Fruit fly (Drosophila melanogaster) whole organism, prepupa: Measurements from ENCODE around the gene Herp.

Experiments
- Blimp-1 ChIP-seq: fragments of 200-800 bp; sonication (Bioruptor generic); optimal IDR thresholded peaks from 3 replicates; lab custom pipeline; 2017; ENCODE audit warnings: missing biosample characterization, missing genetic modification characterization, mild to moderate bottlenecking, moderate library complexity, missing genetic modification reagents
- CG10631 ChIP-seq: fragments of 200-800 bp; sonication (Bioruptor generic); optimal IDR thresholded peaks from 2 replicates; lab custom pipeline; 2016; ENCODE audit warnings: missing biosample characterization, missing genetic modification characterization
- CG10669 ChIP-seq: fragments of 200-800 bp; sonication (Bioruptor generic); optimal IDR thresholded peaks from 3 replicates; lab custom pipeline; 2018; ENCODE audit warnings: missing biosample characterization, mild to moderate bottlenecking, missing genetic modification characterization, moderate library complexity
- CG11294 ChIP-seq: fragments of 200-800 bp; sonication (Bioruptor generic); IDR thresholded peaks from 2 replicates; pipeline ENCODE4 v1.3.6; 2022; ENCODE audit warnings: missing biosample characterization, missing genetic modification characterization
- CG11902 ChIP-seq: fragments of 200-800 bp; sonication (Bioruptor generic); optimal IDR thresholded peaks from 3 replicates; lab custom pipeline; 2016; ENCODE audit warnings: missing biosample characterization, missing genetic modification characterization
- CG15336 ChIP-seq: fragments of 200-800 bp; sonication (Bioruptor generic); IDR thresholded peaks from 2 replicates; pipeline ENCODE4 v1.3.6; 2022; ENCODE audit warnings: missing biosample characterization, missing genetic modification characterization
- CG1621 ChIP-seq: fragments of 200-800 bp; sonication (Bioruptor generic); optimal IDR thresholded peaks from 3 replicates; lab custom pipeline; 2018; ENCODE audit warnings: missing biosample characterization, mild to moderate bottlenecking, missing genetic modification characterization
- CG16779 ChIP-seq: fragments of 200-800 bp; sonication (Bioruptor generic); optimal IDR thresholded peaks from 3 replicates; lab custom pipeline; 2017; ENCODE audit warnings: missing biosample characterization, mild to moderate bottlenecking, missing genetic modification characterization
- CG3032 ChIP-seq: fragments of 200-800 bp; optimal IDR thresholded peaks from 2 replicates; lab custom pipeline; 2019; ENCODE audit warnings: missing biosample characterization, mild to moderate bottlenecking, missing genetic modification characterization, moderate library complexity
- CG31627 ChIP-seq: fragments of 200-800 bp; sonication (Bioruptor generic); optimal IDR thresholded peaks from 3 replicates; lab custom pipeline; 2016; ENCODE audit warnings: missing biosample characterization, missing genetic modification characterization
- CG32006 ChIP-seq: fragments of 200-800 bp; sonication (Bioruptor generic); optimal IDR thresholded peaks from 3 replicates; lab custom pipeline; 2017; ENCODE audit warnings: missing biosample characterization, mild to moderate bottlenecking, missing genetic modification characterization
- CG4318 ChIP-seq: fragments of 200-800 bp; sonication (Bioruptor generic); optimal IDR thresholded peaks from 3 replicates; lab custom pipeline; 2017; ENCODE audit warnings: missing biosample characterization, mild to moderate bottlenecking, missing genetic modification characterization
- CG6163 ChIP-seq: fragments of 200-800 bp; sonication (Bioruptor generic); IDR thresholded peaks from 3 replicates; pipeline ENCODE4 v1.3.6; 2022; ENCODE audit warnings: missing biosample characterization, missing genetic modification characterization
- CG6276 ChIP-seq: fragments of 200-800 bp; sonication (Bioruptor generic); optimal IDR thresholded peaks from 2 replicates; lab custom pipeline; 2017; ENCODE audit warnings: missing biosample characterization, mild to moderate bottlenecking, missing genetic modification characterization
- CG6792 ChIP-seq: fragments of 200-800 bp; sonication (Bioruptor generic); optimal IDR thresholded peaks from 3 replicates; lab custom pipeline; 2016; ENCODE audit warnings: missing biosample characterization, missing genetic modification characterization
- CG6808 ChIP-seq: fragments of 200-800 bp; sonication (Bioruptor generic); optimal IDR thresholded peaks from 3 replicates; lab custom pipeline; 2017; ENCODE audit warnings: missing biosample characterization, missing genetic modification characterization, mild to moderate bottlenecking, moderate library complexity, missing genetic modification reagents
- CG6854 ChIP-seq: fragments of 200-800 bp; sonication (Bioruptor generic); optimal IDR thresholded peaks from 2 replicates; lab custom pipeline; 2017; ENCODE audit warnings: missing biosample characterization, mild to moderate bottlenecking, missing genetic modification characterization
- CG8119 ChIP-seq: fragments of 200-800 bp; sonication (Bioruptor generic); IDR thresholded peaks from 3 replicates; pipeline ENCODE4 v1.3.6; 2022; ENCODE audit warnings: missing biosample characterization, missing genetic modification characterization
- CG8319 ChIP-seq: fragments of 200-800 bp; sonication (Bioruptor generic); optimal IDR thresholded peaks from 3 replicates; lab custom pipeline; 2016; ENCODE audit warnings: missing biosample characterization, missing genetic modification characterization
- CG8632 ChIP-seq: fragments of 200-800 bp; sonication (Bioruptor generic); optimal IDR thresholded peaks from 3 replicates; lab custom pipeline; 2016; ENCODE audit warnings: missing biosample characterization, missing genetic modification characterization
- CG9139 ChIP-seq: fragments of 200-800 bp; sonication (Bioruptor generic); optimal IDR thresholded peaks from 3 replicates; lab custom pipeline; 2017; ENCODE audit warnings: missing biosample characterization, mild to moderate bottlenecking, missing genetic modification characterization
- Eip75B ChIP-seq: fragments of 200-800 bp; sonication (Bioruptor generic); optimal IDR thresholded peaks from 3 replicates; lab custom pipeline; 2016; ENCODE audit warnings: missing biosample characterization, missing genetic modification characterization
- Eip78C ChIP-seq: fragments of 200-800 bp; sonication (Bioruptor generic); peaks from one replicate; lab custom pipeline; 2016; ENCODE audit warnings: missing biosample characterization, missing genetic modification characterization
- Eip93F ChIP-seq: fragments of 200-800 bp; sonication (Bioruptor generic); optimal IDR thresholded peaks from 2 replicates; lab custom pipeline; 2016; ENCODE audit warnings: missing biosample characterization, mild to moderate bottlenecking, missing genetic modification characterization
- Ets96B ChIP-seq: fragments of 200-800 bp; optimal IDR thresholded peaks from 2 replicates; lab custom pipeline; 2019; ENCODE audit warnings: missing biosample characterization, mild to moderate bottlenecking, missing genetic modification characterization, moderate library complexity
- Gug ChIP-seq: fragments of 200-800 bp; sonication (Bioruptor generic); IDR thresholded peaks from 2 replicates; pipeline ENCODE4 v1.3.6; 2022; ENCODE audit warnings: missing biosample characterization, missing genetic modification characterization
- Hr38 ChIP-seq: sonication (Bioruptor generic); optimal IDR thresholded peaks from 2 replicates; lab custom pipeline; 2016; ENCODE audit warnings: missing biosample characterization, missing genetic modification characterization
- Hr39 ChIP-seq: fragments of 200-800 bp; sonication (Bioruptor generic); optimal IDR thresholded peaks from 2 replicates; lab custom pipeline; 2016; ENCODE audit warnings: missing biosample characterization, missing genetic modification characterization
- Hr4 ChIP-seq: fragments of 200-800 bp; sonication (Bioruptor generic); optimal IDR thresholded peaks from 3 replicates; lab custom pipeline; 2016; ENCODE audit warnings: missing biosample characterization, missing genetic modification characterization
- Lpt ChIP-seq: fragments of 200-800 bp; sonication (Bioruptor generic); optimal IDR thresholded peaks from 3 replicates; lab custom pipeline; 2016; ENCODE audit warnings: missing biosample characterization, missing genetic modification characterization
- Met ChIP-seq: fragments of 200-800 bp; sonication (Bioruptor generic); optimal IDR thresholded peaks from 3 replicates; lab custom pipeline; 2016; ENCODE audit warnings: missing biosample characterization, missing genetic modification characterization
- OdsH ChIP-seq: fragments of 200-800 bp; sonication (Bioruptor generic); optimal IDR thresholded peaks from 3 replicates; lab custom pipeline; 2016; ENCODE audit warnings: missing biosample characterization, missing genetic modification characterization
- Sox102F ChIP-seq: fragments of 200-800 bp; sonication (Bioruptor generic); optimal IDR thresholded peaks from 2 replicates; lab custom pipeline; 2016; ENCODE audit warnings: missing biosample characterization, mild to moderate bottlenecking, missing genetic modification characterization
- Sox14 ChIP-seq: fragments of 200-800 bp; sonication (Bioruptor generic); optimal IDR thresholded peaks from 3 replicates; lab custom pipeline; 2016; ENCODE audit warnings: missing biosample characterization, missing genetic modification characterization
- Sox15 ChIP-seq: fragments of 200-800 bp; sonication (Bioruptor generic); optimal IDR thresholded peaks from 3 replicates; lab custom pipeline; 2016; ENCODE audit warnings: missing biosample characterization, missing genetic modification characterization
- achi ChIP-seq: fragments of 200-800 bp; sonication (Bioruptor generic); optimal IDR thresholded peaks from 3 replicates; lab custom pipeline; 2016; ENCODE audit warnings: missing biosample characterization, missing genetic modification characterization
- acj6 ChIP-seq: fragments of 200-800 bp; sonication (Bioruptor generic); optimal IDR thresholded peaks from 3 replicates; lab custom pipeline; 2016; ENCODE audit warnings: missing biosample characterization, missing genetic modification characterization
- cyc ChIP-seq: fragments of 200-800 bp; sonication (Bioruptor generic); optimal IDR thresholded peaks from 3 replicates; lab custom pipeline; 2016; ENCODE audit warnings: missing biosample characterization, missing genetic modification characterization
- dac ChIP-seq: fragments of 200-800 bp; sonication (Bioruptor generic); optimal IDR thresholded peaks from 2 replicates; lab custom pipeline; 2017; ENCODE audit warnings: missing biosample characterization, mild to moderate bottlenecking, missing genetic modification characterization
- dsx ChIP-seq: fragments of 200-800 bp; optimal IDR thresholded peaks from 3 replicates; lab custom pipeline; 2019; ENCODE audit warnings: missing biosample characterization, mild to moderate bottlenecking, missing genetic modification characterization, moderate library complexity; ENCODE audit not compliant: poor library complexity, severe bottlenecking
- eg ChIP-seq: fragments of 200-800 bp; sonication (Bioruptor generic); IDR thresholded peaks from 3 replicates; pipeline ENCODE4 v1.3.6; 2022; ENCODE audit warnings: missing biosample characterization, missing genetic modification characterization
- esn ChIP-seq: fragments of 200-800 bp; sonication (Bioruptor generic); optimal IDR thresholded peaks from 2 replicates; lab custom pipeline; 2016; ENCODE audit warnings: missing biosample characterization, mild to moderate bottlenecking, missing genetic modification characterization, moderate library complexity
- fd59A ChIP-seq: fragments of 200-800 bp; sonication (Bioruptor generic); optimal IDR thresholded peaks from 2 replicates; lab custom pipeline; 2017; ENCODE audit warnings: missing biosample characterization, mild to moderate bottlenecking, missing genetic modification characterization, missing genetic modification reagents
- fkh ChIP-seq: fragments of 200-800 bp; sonication (Bioruptor generic); optimal IDR thresholded peaks from 3 replicates; lab custom pipeline; 2017; ENCODE audit warnings: missing biosample characterization, mild to moderate bottlenecking, missing genetic modification characterization, moderate library complexity
- lz ChIP-seq: fragments of 200-800 bp; sonication (Bioruptor generic); optimal IDR thresholded peaks from 3 replicates; lab custom pipeline; 2016; ENCODE audit warnings: missing biosample characterization, missing genetic modification characterization
- net ChIP-seq: fragments of 200-800 bp; sonication (Bioruptor generic); optimal IDR thresholded peaks from 3 replicates; lab custom pipeline; 2016; ENCODE audit warnings: missing biosample characterization, missing genetic modification characterization
- pdm3 ChIP-seq: fragments of 200-800 bp; sonication (Bioruptor generic); optimal IDR thresholded peaks from 3 replicates; lab custom pipeline; 2016; ENCODE audit warnings: missing biosample characterization, missing genetic modification characterization
- salr ChIP-seq, 2 experiments: fragments of 200-800 bp; sonication (Bioruptor generic); optimal IDR thresholded peaks; 3 replicates each; lab custom pipeline; 2016 to 2018; ENCODE audit warnings: missing biosample characterization in 2 of 2, missing genetic modification characterization in 2 of 2, mild to moderate bottlenecking in 1 of 2
- spab ChIP-seq: fragments of 200-800 bp; sonication (Bioruptor generic); optimal IDR thresholded peaks from 2 replicates; lab custom pipeline; 2017; ENCODE audit warnings: missing biosample characterization, mild to moderate bottlenecking, missing genetic modification characterization, missing genetic modification reagents
- ss ChIP-seq, 2 experiments: fragments of 200-800 bp; sonication (Bioruptor generic); optimal IDR thresholded peaks; 2 replicates in 1 of 2; 3 replicates in 1 of 2; lab custom pipeline; 2017 to 2018; ENCODE audit warnings: mild to moderate bottlenecking in 2 of 2, missing biosample characterization in 2 of 2, missing genetic modification characterization in 2 of 2, moderate library complexity in 1 of 2
- svp ChIP-seq: fragments of 200-800 bp; sonication (Bioruptor generic); peaks from one replicate; lab custom pipeline; 2016; ENCODE audit warnings: missing biosample characterization, missing genetic modification characterization
- topi ChIP-seq: fragments of 200-800 bp; sonication (Bioruptor generic); optimal IDR thresholded peaks from 3 replicates; lab custom pipeline; 2016; ENCODE audit warnings: missing biosample characterization, missing genetic modification characterization
- vri ChIP-seq: fragments of 200-800 bp; sonication (Bioruptor generic); optimal IDR thresholded peaks from 3 replicates; lab custom pipeline; 2016; ENCODE audit warnings: missing biosample characterization, mild to moderate bottlenecking, missing genetic modification characterization

Herp gene

dm6 chr2L:7809699-7810088 is 9.8 kb upstream of the Herp start:
- TF ChIP-seq spab (GFP tag; lab: Kevin White, UChicago) (no peak), CG4318 (GFP tag; lab: Kevin White, UChicago) (no peak), cyc (GFP tag; lab: Kevin White, UChicago) (no peak), CG1621 (peak; percentile 39), Ets96B (tag; lab: Kevin White, UChicago) (no peak), topi (GFP tag; lab: Kevin White, UChicago) (peak; percentile 18), Blimp-1 (no peak), CG8319 (GFP tag; lab: Kevin White, UChicago) (no peak), Hr39 (GFP tag; lab: Kevin White, UChicago) (no peak), OdsH (GFP tag; lab: Kevin White, UChicago) (no peak), CG8119 (GFP tag; lab: Robert Waterston, UW) (peak; percentile 38; the same call in 2 of the 3 replicates), Eip78C (GFP tag; lab: Kevin White, UChicago) (peak; percentile 73), fkh (peak; percentile 93), esn (peak; percentile 3), eg (GFP tag; lab: Robert Waterston, UW) (peak; percentile 44; the same call in 2 of the 3 replicates), CG32006 (GFP tag; lab: Kevin White, UChicago) (no peak), dac (GFP tag; lab: Kevin White, UChicago) (no peak), Sox102F (GFP tag; lab: Kevin White, UChicago) (no peak), CG16779 (no peak), CG9139 (GFP tag; lab: Kevin White, UChicago) (no peak), CG11294 (GFP tag; lab: Robert Waterston, UW) (no peak), Gug (peak; percentile 20; the same call in 1 of the 2 replicates), CG10669 (GFP tag; lab: Kevin White, UChicago) (no peak), acj6 (GFP tag; lab: Kevin White, UChicago) (no peak), CG6808 (GFP tag; lab: Kevin White, UChicago) (no peak), salr (GFP tag; optimal IDR thresholded peaks at IDR 0.05; lab: Kevin White, UChicago) (no peak), CG10631 (GFP tag; lab: Kevin White, UChicago) (no peak), pdm3 (GFP tag; lab: Kevin White, UChicago) (no peak), dsx (GFP tag; lab: Kevin White, UChicago) (no peak), Hr38 (GFP tag; lab: Kevin White, UChicago) (no peak), CG8632 (GFP tag; lab: Kevin White, UChicago) (no peak), CG15336 (GFP tag; lab: Robert Waterston, UW) (peak; percentile 34; the same call in 1 of the 2 replicates), CG3032 (peak; percentile 11), fd59A (GFP tag; lab: Kevin White, UChicago) (no peak), CG6792 (GFP tag; lab: Kevin White, UChicago) (no peak), CG6163 (GFP tag; lab: Robert Waterston, UW) (no peak; the same call in 2 of the 3 replicates), CG6276 (no peak), Lpt (peak; percentile 38), vri (peak; percentile 76), CG6854 (peak; percentile 71), lz (peak; percentile 2), Eip93F (GFP tag; lab: Kevin White, UChicago) (no peak), CG31627 (GFP tag; lab: Kevin White, UChicago) (no peak), Sox14 (GFP tag; lab: Kevin White, UChicago) (peak; percentile 35), Hr4 (no peak), Eip75B (GFP tag; lab: Kevin White, UChicago) (no peak), ss (GFP tag; optimal IDR thresholded peaks at IDR 0.05; lab: Kevin White, UChicago) (peak in 1 of 2 experiments; percentile 48), svp (GFP tag; lab: Kevin White, UChicago) (no peak), net (GFP tag; lab: Kevin White, UChicago) (no peak), achi (GFP tag; lab: Kevin White, UChicago) (no peak), Met (GFP tag; lab: Kevin White, UChicago) (no peak), CG11902 (GFP tag; lab: Kevin White, UChicago) (no peak), Sox15 (GFP tag; lab: Kevin White, UChicago) (no peak)
